Fruit fly (Drosophila melanogaster): Measurements from ENCODE around the gene Odj.
"Not testable (repeated sequence)": the region's sequence is repeated elsewhere in the genome, so short reads cannot be mapped to it uniquely, and the experiment has no call there.

Gene Odj

dm6 chr3R:17787780-17788179 is 21.2 kb downstream of the Odj start:
- TF ChIP-seq EcR (GFP tag; optimal IDR thresholded peaks at IDR 0.05) (no peak), usp (GFP tag; optimal IDR thresholded peaks at IDR 0.05) (no peak)

- TF ChIP-seq CG8478 (optimal IDR thresholded peaks at IDR 0.05) = no peak
- TF ChIP-seq Dll (optimal IDR thresholded peaks at IDR 0.05) = no peak
- no peak for TF ChIP-seq EcR (GFP tag; optimal IDR thresholded peaks at IDR 0.05)
- TF ChIP-seq psq (optimal IDR thresholded peaks at IDR 0.05) = no peak
- no peak for TF ChIP-seq pan (optimal IDR thresholded peaks at IDR 0.05)
- TF ChIP-seq usp (GFP tag; optimal IDR thresholded peaks at IDR 0.05) = no peak
Measured at dm6 chr3R:17784189-17784588, 24.8 kb downstream of the Odj start.

- TF ChIP-seq Dll (optimal IDR thresholded peaks at IDR 0.05) (no peak), EcR (GFP tag; optimal IDR thresholded peaks at IDR 0.05) (no peak), psq (optimal IDR thresholded peaks at IDR 0.05) (no peak), usp (GFP tag; optimal IDR thresholded peaks at IDR 0.05) (no peak), pan (optimal IDR thresholded peaks at IDR 0.05) (no peak), CG8478 (optimal IDR thresholded peaks at IDR 0.05) (no peak)
Measured at dm6 chr3R:17783144-17783543, 25.9 kb downstream of the Odj start.

dm6 chr3R:17781371-17781770 is 27.7 kb downstream of the Odj start:
- TF ChIP-seq usp (GFP tag; optimal IDR thresholded peaks at IDR 0.05) (no peak), CG8478 (optimal IDR thresholded peaks at IDR 0.05) (no peak), EcR (GFP tag; optimal IDR thresholded peaks at IDR 0.05) (no peak), pan (optimal IDR thresholded peaks at IDR 0.05) (no peak), Dll (optimal IDR thresholded peaks at IDR 0.05) (no peak), psq (optimal IDR thresholded peaks at IDR 0.05) (no peak)

DNA sequence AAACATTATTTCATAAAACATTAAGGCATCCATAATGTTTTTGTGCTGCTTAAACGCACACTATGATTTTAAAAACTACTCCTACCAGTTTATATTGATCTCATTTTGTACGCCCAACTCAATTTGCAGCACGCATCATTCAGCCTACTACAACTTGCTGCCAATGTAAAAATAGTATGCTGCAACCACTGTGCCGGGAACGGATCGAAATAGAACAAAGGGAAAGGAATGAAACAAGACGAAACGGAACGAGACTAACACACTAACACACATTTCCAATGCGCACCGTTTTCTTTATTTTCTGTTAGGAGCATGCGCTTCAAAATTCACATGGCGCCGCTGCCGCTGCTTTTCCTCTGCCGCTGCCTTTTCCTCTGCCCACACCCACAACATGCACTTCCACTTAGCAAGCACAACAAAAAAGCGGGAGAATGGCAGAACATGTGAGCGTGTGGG is 32.0 kb downstream of the Odj start:
- TF ChIP-seq pan (optimal IDR thresholded peaks at IDR 0.05) (no peak), Dll (optimal IDR thresholded peaks at IDR 0.05) (no peak), EcR (GFP tag; optimal IDR thresholded peaks at IDR 0.05) (no peak), usp (GFP tag; optimal IDR thresholded peaks at IDR 0.05) (no peak), psq (optimal IDR thresholded peaks at IDR 0.05) (no peak), CG8478 (optimal IDR thresholded peaks at IDR 0.05) (no peak)

- no peak for TF ChIP-seq usp (GFP tag; optimal IDR thresholded peaks at IDR 0.05)
- no peak for TF ChIP-seq psq (optimal IDR thresholded peaks at IDR 0.05)
- no peak for TF ChIP-seq CG8478 (optimal IDR thresholded peaks at IDR 0.05)
- no peak for TF ChIP-seq EcR (GFP tag; optimal IDR thresholded peaks at IDR 0.05)
- no peak for TF ChIP-seq pan (optimal IDR thresholded peaks at IDR 0.05)
- TF ChIP-seq Dll (optimal IDR thresholded peaks at IDR 0.05) = no peak
Measured at dm6 chr3R:17776104-17776589, 32.9 kb downstream of the Odj start.

dm6 chr3R:17774538-17774937 is 34.5 kb downstream of the Odj start:
- no peak for TF ChIP-seq psq (optimal IDR thresholded peaks at IDR 0.05)
- TF ChIP-seq usp (GFP tag; optimal IDR thresholded peaks at IDR 0.05) = no peak
- no peak for TF ChIP-seq CG8478 (optimal IDR thresholded peaks at IDR 0.05)
- TF ChIP-seq Dll (optimal IDR thresholded peaks at IDR 0.05) = no peak
- no peak for TF ChIP-seq pan (optimal IDR thresholded peaks at IDR 0.05)
- no peak for TF ChIP-seq EcR (GFP tag; optimal IDR thresholded peaks at IDR 0.05)

DNA sequence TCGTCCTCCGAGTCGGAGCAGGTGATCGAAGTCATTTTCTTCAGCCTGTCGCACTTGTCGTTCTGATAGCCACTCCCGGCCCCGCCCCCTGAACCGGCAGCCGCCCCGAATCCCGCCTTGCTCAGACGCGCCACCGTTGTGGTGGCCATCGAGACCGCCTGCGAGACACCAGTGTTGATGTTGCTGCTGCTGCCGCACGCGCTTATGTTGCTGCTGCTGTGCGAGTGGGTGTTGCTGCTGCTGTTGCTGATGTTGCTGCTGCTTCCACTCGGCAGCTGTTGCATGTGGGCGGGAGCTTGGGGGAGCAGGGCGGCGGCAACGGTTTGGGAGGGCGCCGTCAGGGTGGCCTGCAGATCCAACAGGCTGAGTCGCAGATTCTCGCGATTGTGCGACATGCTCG is 35.1 kb downstream of the Odj start:
- TF ChIP-seq usp (GFP tag; optimal IDR thresholded peaks at IDR 0.05) (no peak), psq (optimal IDR thresholded peaks at IDR 0.05) (no peak), EcR (GFP tag; optimal IDR thresholded peaks at IDR 0.05) (no peak), CG8478 (optimal IDR thresholded peaks at IDR 0.05) (no peak), pan (optimal IDR thresholded peaks at IDR 0.05) (no peak), Dll (optimal IDR thresholded peaks at IDR 0.05) (no peak)

DNA sequence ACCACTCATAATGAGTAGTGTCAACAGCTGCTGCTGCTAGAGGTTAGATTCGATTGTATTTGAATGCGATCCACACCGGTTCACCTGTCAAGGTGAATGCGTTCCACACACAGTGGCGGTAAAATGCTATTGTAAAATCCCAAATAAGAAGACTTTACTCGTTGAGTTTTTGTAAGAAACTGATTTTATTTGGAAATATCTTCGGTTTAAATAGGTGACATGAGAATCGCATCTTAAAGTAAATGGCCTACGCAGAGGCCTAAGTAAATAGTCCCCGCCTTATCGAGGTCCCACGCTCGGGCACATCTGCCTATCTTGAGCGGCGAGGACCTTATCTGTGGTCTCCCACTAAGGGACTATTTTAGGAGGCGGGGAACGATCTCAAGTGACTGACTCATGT is 45.9 kb downstream of the Odj start, which contains the start of gene TyrR:
Gene TyrR, minus strand, starts transcription at position 101 of the 400 bp plus-strand sequence.
- not testable (repeated sequence) for TF ChIP-seq CG8478, psq, pan (optimal IDR thresholded peaks at IDR 0.05)

DNA sequence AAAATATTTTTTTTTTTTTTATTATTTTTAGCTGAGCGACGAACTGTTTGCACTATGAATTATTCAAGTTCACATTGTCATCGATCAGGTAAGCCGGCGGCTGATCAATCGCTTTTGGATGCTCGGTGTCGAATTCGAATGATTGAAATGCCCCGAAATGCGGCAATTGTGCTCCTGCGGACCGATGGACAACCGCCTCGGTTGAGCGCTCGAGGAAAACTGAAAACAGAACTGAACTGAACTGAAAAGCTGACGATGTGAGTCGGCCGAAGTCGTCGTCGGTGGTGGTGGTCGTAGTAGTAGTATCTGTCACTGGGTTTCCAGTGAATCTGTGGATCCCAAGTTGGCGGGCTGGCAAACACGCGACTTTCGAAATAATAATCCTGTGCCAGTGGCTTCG is 46.8 kb downstream of the Odj start:
- TF ChIP-seq pan (optimal IDR thresholded peaks at IDR 0.05) (no peak), Dll (optimal IDR thresholded peaks at IDR 0.05) (no peak), EcR (GFP tag; optimal IDR thresholded peaks at IDR 0.05) (no peak), usp (GFP tag; optimal IDR thresholded peaks at IDR 0.05) (no peak), psq (optimal IDR thresholded peaks at IDR 0.05) (no peak), CG8478 (optimal IDR thresholded peaks at IDR 0.05) (no peak)

dm6 chr3R:17759773-17760476 is 49.1 kb downstream of the Odj start:
- TF ChIP-seq pan (optimal IDR thresholded peaks at IDR 0.05) (no peak), CG8478 (optimal IDR thresholded peaks at IDR 0.05) (no peak), usp (GFP tag; optimal IDR thresholded peaks at IDR 0.05) (no peak), Dll (optimal IDR thresholded peaks at IDR 0.05) (no peak), psq (optimal IDR thresholded peaks at IDR 0.05) (no peak), EcR (GFP tag; optimal IDR thresholded peaks at IDR 0.05) (no peak)

dm6 chr3R:17758905-17759304 is 50.1 kb downstream of the Odj start:
- TF ChIP-seq psq (optimal IDR thresholded peaks at IDR 0.05) (no peak), CG8478 (optimal IDR thresholded peaks at IDR 0.05) (no peak), pan (optimal IDR thresholded peaks at IDR 0.05) (no peak), usp (GFP tag; optimal IDR thresholded peaks at IDR 0.05) (no peak), EcR (GFP tag; optimal IDR thresholded peaks at IDR 0.05) (no peak), Dll (optimal IDR thresholded peaks at IDR 0.05) (no peak)

Data from whole organism.